Worm (Caenorhabditis elegans): Measurements from ENCODE around the gene T28F3.9.

The T28F3.9 gene

ce11 chrIV:17308211-17308610 is at the start of gene T28F3.9:
Gene T28F3.9, plus strand, starts transcription at chrIV:17308511.
- TF ChIP-seq chd-7 (tag; optimal IDR thresholded peaks at IDR 0.05) (no peak), ama-1 (optimal IDR thresholded peaks at IDR 0.05) (no peak), ama-1 (GFP tag; optimal IDR thresholded peaks at IDR 0.05) (no peak), ztf-28 (GFP tag; IDR thresholded peaks at IDR 0.05) (no peak), ceh-27 (GFP tag; optimal IDR thresholded peaks at IDR 0.05) (no peak), egl-44 (GFP tag; IDR thresholded peaks at IDR 0.05) (no peak), cebp-2 (GFP tag; IDR thresholded peaks at IDR 0.05) (no peak), nhr-27 (tag; optimal IDR thresholded peaks at IDR 0.05) (no peak)

DNA sequence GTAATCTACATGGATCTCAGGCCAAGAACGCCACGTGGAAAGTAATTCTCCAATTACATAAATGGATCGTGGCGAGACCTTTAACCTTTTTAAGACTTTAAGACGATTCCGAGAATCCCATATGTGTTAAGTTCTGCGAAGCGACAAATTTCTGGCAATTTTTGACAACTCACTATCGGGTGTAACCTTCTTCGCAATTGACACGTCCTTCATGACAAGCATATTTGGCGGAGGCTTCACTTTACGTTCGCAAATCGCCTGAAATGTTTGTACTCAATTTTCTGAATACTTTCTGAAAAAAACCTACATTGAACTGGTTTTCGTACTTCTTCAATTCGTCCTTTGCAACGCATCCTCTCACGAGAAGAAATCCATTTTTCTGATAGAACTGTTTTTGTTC is 49.5 kb upstream of the T28F3.9 start:
- TF ChIP-seq sea-2 (GFP tag; IDR thresholded peaks at IDR 0.05), result no peak
- no peak for TF ChIP-seq ceh-40 (GFP tag; IDR thresholded peaks at IDR 0.05)
- no peak for TF ChIP-seq bed-1 (GFP tag; IDR thresholded peaks at IDR 0.05)
- no peak for TF ChIP-seq unc-130 (GFP tag; optimal IDR thresholded peaks at IDR 0.05)
- TF ChIP-seq F39B2.1 (GFP tag; IDR thresholded peaks at IDR 0.05), result no peak
- no peak for TF ChIP-seq hmg-20 (GFP tag; IDR thresholded peaks at IDR 0.05)
- TF ChIP-seq nhr-179 (tag; optimal IDR thresholded peaks at IDR 0.05), result no peak
- no peak for TF ChIP-seq repo-1 (tag; optimal IDR thresholded peaks at IDR 0.05)
- no peak for TF ChIP-seq Y67H2A.10 (GFP tag; conservative IDR thresholded peaks at IDR 0.05)
- TF ChIP-seq egrh-3 (GFP tag; IDR thresholded peaks at IDR 0.05), result no peak
- no peak for TF ChIP-seq F49E8.2 (tag; optimal IDR thresholded peaks at IDR 0.05; ENCODE audit: insufficient read depth)
- no peak for TF ChIP-seq nfya-1 (tag; optimal IDR thresholded peaks at IDR 0.05; ENCODE audit: borderline replicate concordance, insufficient read depth)
- no peak for TF ChIP-seq lin-40 (tag; optimal IDR thresholded peaks at IDR 0.05)
- no peak for TF ChIP-seq dpff-1 (tag; optimal IDR thresholded peaks at IDR 0.05)
- no peak for TF ChIP-seq let-526 (GFP tag; IDR thresholded peaks at IDR 0.05)
- TF ChIP-seq F55B11.4 (tag; optimal IDR thresholded peaks at IDR 0.05; ENCODE audit: borderline replicate concordance, insufficient read depth), result no peak

- TF ChIP-seq D2030.7 (GFP tag; IDR thresholded peaks at IDR 0.05) (no peak), lsy-27 (tag; optimal IDR thresholded peaks at IDR 0.05; ENCODE audit: borderline replicate concordance, insufficient read depth) (no peak), Y53F4B.3 (GFP tag; IDR thresholded peaks at IDR 0.05) (no peak), attf-3 (GFP tag; conservative IDR thresholded peaks at IDR 0.05) (no peak), ceh-40 (GFP tag; IDR thresholded peaks at IDR 0.05) (no peak), mcd-1 (GFP tag; IDR thresholded peaks at IDR 0.05) (no peak), gei-17 (GFP tag; optimal IDR thresholded peaks at IDR 0.05) (no peak), ztf-22 (GFP tag; optimal IDR thresholded peaks at IDR 0.05) (no peak), madf-3 (GFP tag; IDR thresholded peaks at IDR 0.05) (no peak), ekl-4 (GFP tag; IDR thresholded peaks at IDR 0.05) (no peak), B0019.2 (GFP tag; conservative IDR thresholded peaks at IDR 0.05) (no peak), lsl-1 (GFP tag; optimal IDR thresholded peaks at IDR 0.05) (no peak), mel-28 (tag; optimal IDR thresholded peaks at IDR 0.05; ENCODE audit: borderline replicate concordance) (no peak), nfyb-1 (GFP tag; IDR thresholded peaks at IDR 0.05) (no peak), sea-2 (GFP tag; IDR thresholded peaks at IDR 0.05) (no peak), K12H6.12 (tag; optimal IDR thresholded peaks at IDR 0.05) (no peak)
Observed at ce11 chrIV:17259310-17259709, 49.0 kb upstream of the T28F3.9 start, which contains the start of gene phyh-1. Gene phyh-1, minus strand, starts transcription at chrIV:17259410.
